Worm (Caenorhabditis elegans): ENCODE data around the gene ZK430.5.

Gene ZK430.5

DNA sequence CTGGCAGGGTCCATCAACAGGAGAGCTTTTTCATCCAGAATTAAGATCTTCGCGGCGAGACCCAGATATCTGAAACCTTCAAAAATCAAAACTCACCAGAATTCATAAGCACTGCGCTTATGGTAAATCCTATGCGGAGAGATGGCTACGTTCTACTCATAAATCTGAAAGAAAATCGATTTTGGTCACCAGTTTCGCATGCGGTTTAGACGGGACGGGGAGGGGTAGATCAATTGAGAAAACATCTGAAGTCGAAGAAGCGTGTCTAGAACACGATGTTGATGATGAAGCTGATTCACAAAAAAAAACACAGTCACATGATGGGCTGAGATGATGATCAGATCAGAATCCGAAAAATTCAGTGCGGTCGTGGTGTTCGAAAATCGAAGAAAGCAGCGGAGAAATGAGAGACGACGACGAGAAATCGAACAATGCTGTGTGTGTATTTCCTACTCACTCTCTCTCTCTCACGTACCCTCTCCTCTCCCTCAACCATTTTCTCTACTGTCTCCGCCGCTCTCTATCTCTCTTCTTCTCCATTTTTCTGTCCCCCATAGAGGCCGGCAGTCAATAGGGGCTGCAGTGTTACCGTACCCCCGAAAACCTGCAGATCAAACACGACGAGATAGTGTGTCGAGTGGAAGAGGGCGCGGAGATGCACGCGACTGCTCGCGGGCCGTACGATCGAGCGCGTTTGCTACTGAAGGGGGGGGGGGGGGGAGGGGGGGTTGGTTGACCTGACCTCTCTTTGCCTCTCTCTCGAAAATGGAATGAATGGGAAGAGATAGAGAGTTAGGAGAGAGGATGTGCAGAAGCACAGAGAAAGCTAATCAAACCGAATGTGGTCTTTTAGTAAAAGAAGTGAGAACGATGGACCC lies 28.9 kb upstream of the ZK430.5 start, which contains the start of gene ntl-2 (continued):
- peak; percentile 88 for TF ChIP-seq dsc-1 (tag; optimal IDR thresholded peaks at IDR 0.05)
- peak; percentile 48; the same call in 1 of the 2 replicates for TF ChIP-seq unc-98 (GFP tag; IDR thresholded peaks at IDR 0.05)
- peak; percentile 98 for TF ChIP-seq elt-2 (tag; optimal IDR thresholded peaks at IDR 0.05)
- peak; percentile 95 for TF ChIP-seq jun-1 (tag; optimal IDR thresholded peaks at IDR 0.05)
- no peak for TF ChIP-seq nhr-76 (tag; optimal IDR thresholded peaks at IDR 0.05)
- TF ChIP-seq hlh-17 (GFP tag; optimal IDR thresholded peaks at IDR 0.05; ENCODE audit: borderline replicate concordance), result no peak
- no peak for TF ChIP-seq alr-1 (tag; optimal IDR thresholded peaks at IDR 0.05; ENCODE audit: borderline replicate concordance)
- no peak for TF ChIP-seq nhr-28 (tag; optimal IDR thresholded peaks at IDR 0.05)
- peak; percentile 33 for TF ChIP-seq ceh-90 (tag; optimal IDR thresholded peaks at IDR 0.05)
- peak; percentile 86 for TF ChIP-seq fos-1 (tag; optimal IDR thresholded peaks at IDR 0.05)
- TF ChIP-seq lin-35 (GFP tag; optimal IDR thresholded peaks at IDR 0.05), result peak; percentile 84 to 92
- peak; percentile 96 for TF ChIP-seq rnt-1 (tag; optimal IDR thresholded peaks at IDR 0.05)
- peak; percentile 98 for TF ChIP-seq nhr-71 (tag; optimal IDR thresholded peaks at IDR 0.05)

DNA sequence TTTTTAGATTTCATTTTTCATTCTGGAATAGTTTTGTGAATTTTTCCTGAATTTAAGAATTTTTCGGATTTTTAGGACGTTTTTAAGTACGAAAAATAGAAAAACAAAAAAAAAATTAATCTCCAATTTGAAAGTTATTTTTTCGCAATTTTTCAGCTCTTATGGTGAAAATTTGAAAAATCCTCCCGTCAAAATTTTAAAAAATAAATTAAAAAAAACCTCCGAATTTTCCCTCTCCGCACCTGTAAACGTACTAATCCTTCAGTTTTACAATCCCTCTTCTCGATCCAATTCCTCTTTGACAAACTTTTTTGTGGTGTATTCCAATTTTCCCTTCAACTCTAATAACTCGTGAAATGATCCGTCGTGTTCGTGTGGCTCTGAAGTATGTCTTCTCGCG lies 27.3 kb upstream of the ZK430.5 start, which contains the start of gene B0286.1:
Gene B0286.1, plus strand, starts transcription at position 301 of the 400 bp plus-strand sequence.
- no peak for TF ChIP-seq mef-2 (tag; optimal IDR thresholded peaks at IDR 0.05)
- TF ChIP-seq aly-2 (tag; optimal IDR thresholded peaks at IDR 0.05), result no peak
- TF ChIP-seq fkh-8 (tag; optimal IDR thresholded peaks at IDR 0.05), result no peak
- TF ChIP-seq lsy-2 (tag; optimal IDR thresholded peaks at IDR 0.05), result no peak
- TF ChIP-seq ceh-82 (tag; optimal IDR thresholded peaks at IDR 0.05), result no peak
- no peak for TF ChIP-seq irx-1 (tag; optimal IDR thresholded peaks at IDR 0.05)
- no peak for TF ChIP-seq nhr-20 (tag; optimal IDR thresholded peaks at IDR 0.05)
- TF ChIP-seq C04F5.9 (tag; optimal IDR thresholded peaks at IDR 0.05), result no peak
- no peak for TF ChIP-seq snpc-4 (tag; optimal IDR thresholded peaks at IDR 0.05)
- no peak for TF ChIP-seq nhr-12 (tag; optimal IDR thresholded peaks at IDR 0.05)

DNA sequence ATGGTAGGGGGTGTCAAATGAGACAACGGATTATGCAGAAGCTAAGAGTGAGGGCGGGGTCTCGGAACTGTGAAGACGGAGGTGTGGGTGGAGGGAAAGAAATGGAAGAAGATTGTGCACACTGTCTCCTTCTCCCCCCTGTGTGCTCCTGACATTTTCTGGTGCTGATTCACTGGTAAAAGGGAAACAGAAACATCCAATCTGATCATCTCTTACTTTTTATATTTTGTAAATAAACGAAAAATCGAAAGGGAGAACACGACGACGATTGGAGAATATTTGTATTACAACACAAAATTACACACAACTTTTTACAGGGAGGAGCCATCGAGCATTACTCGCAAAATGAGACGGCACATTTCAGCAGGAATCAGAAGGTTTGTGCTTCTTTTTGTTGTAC lies 22.2 kb upstream of the ZK430.5 start, which contains the start of gene fkh-6:
Gene fkh-6, minus strand, starts transcription at position 101 of the 400 bp plus-strand sequence.
- TF ChIP-seq aha-1 (tag; optimal IDR thresholded peaks at IDR 0.05) (no peak), nhr-12 (tag; optimal IDR thresholded peaks at IDR 0.05) (no peak), unc-130 (tag; optimal IDR thresholded peaks at IDR 0.05) (no peak), egl-27 (tag; optimal IDR thresholded peaks at IDR 0.05) (no peak), lin-13 (GFP tag; optimal IDR thresholded peaks at IDR 0.05) (no peak), ets-5 (GFP tag; IDR thresholded peaks at IDR 0.05) (no peak), efl-1 (optimal IDR thresholded peaks at IDR 0.05) (no peak), efl-1 (GFP tag; optimal IDR thresholded peaks at IDR 0.05 in 1 of 2) (no peak), fkh-8 (tag; optimal IDR thresholded peaks at IDR 0.05) (no peak)

DNA sequence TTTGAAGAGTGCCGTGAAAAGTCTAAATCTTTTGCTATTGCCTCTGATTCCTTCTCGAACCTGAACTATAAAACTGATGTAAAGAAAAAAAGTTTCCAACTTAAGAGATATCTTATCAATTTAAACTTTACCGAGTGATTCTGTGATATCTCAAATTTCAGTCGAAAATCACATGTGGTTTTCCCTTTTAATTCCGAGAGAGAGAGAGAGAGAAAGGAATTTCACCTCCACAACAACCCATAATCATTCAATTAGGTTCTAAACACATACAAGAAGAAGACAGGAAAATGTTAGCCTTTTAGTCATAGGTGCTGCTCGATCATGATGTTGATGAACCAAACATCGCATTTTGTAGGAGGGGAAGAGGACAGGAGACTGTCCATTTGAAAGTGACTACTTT lies 14.4 kb upstream of the ZK430.5 start:
- TF ChIP-seq unc-86 (tag; optimal IDR thresholded peaks at IDR 0.05) (no peak), lin-14 (GFP tag; optimal IDR thresholded peaks at IDR 0.05) (peak; percentile 52), zip-4 (GFP tag; optimal IDR thresholded peaks at IDR 0.05) (no peak), nhr-47 (tag; optimal IDR thresholded peaks at IDR 0.05) (no peak), efl-1 (optimal IDR thresholded peaks at IDR 0.05) (no peak), efl-1 (GFP tag; optimal IDR thresholded peaks at IDR 0.05 in 1 of 2) (no peak), nhr-20 (tag; optimal IDR thresholded peaks at IDR 0.05) (peak; percentile 26), unc-130 (tag; optimal IDR thresholded peaks at IDR 0.05) (no peak), elt-3 (tag; optimal IDR thresholded peaks at IDR 0.05) (peak in 5 of 6 experiments; percentile 5 to 90 (median 76)), ztf-11 (tag; optimal IDR thresholded peaks at IDR 0.05) (no peak), grh-1 (GFP tag; IDR thresholded peaks at IDR 0.05) (no peak), lin-35 (GFP tag; optimal IDR thresholded peaks at IDR 0.05) (peak in 1 of 2 experiments; percentile 5), snu-23 (GFP tag; optimal IDR thresholded peaks at IDR 0.05) (peak; percentile 39), nhr-71 (tag; optimal IDR thresholded peaks at IDR 0.05) (peak; percentile 39), dpl-1 (GFP tag; optimal IDR thresholded peaks at IDR 0.05) (no peak), mef-2 (tag; optimal IDR thresholded peaks at IDR 0.05) (no peak), mdl-1 (tag; optimal IDR thresholded peaks at IDR 0.05) (no peak), ama-1 (optimal IDR thresholded peaks at IDR 0.05) (no peak), egl-13 (tag; optimal IDR thresholded peaks at IDR 0.05) (no peak), nhr-85 (tag) (peak; percentile 86), blmp-1 (tag; optimal IDR thresholded peaks at IDR 0.05) (peak; percentile 74), nhr-84 (tag; optimal IDR thresholded peaks at IDR 0.05) (no peak), ets-5 (GFP tag; IDR thresholded peaks at IDR 0.05) (no peak), nhr-237 (tag; optimal IDR thresholded peaks at IDR 0.05) (no peak)
